Fruit fly (Drosophila melanogaster): ENCODE results near the gene CG33093.

The CG33093 gene

dm6 chr3R:22487037-22487492 is 44.7 kb downstream of the CG33093 start, which contains the start of gene Pfdn5:
Gene Pfdn5, plus strand, starts transcription at chr3R:22487039.
- no peak for TF ChIP-seq noc (tag; optimal IDR thresholded peaks at IDR 0.05)

dm6 chr3R:22483537-22483936 is 48.2 kb downstream of the CG33093 start:
- no peak for TF ChIP-seq noc (tag; optimal IDR thresholded peaks at IDR 0.05)
